Worm (Caenorhabditis elegans): ENCODE results near the gene pho-14.

- TF ChIP-seq pag-3 (tag; optimal IDR thresholded peaks at IDR 0.05; ENCODE audit: borderline replicate concordance) (no peak), tbx-7 (tag; optimal IDR thresholded peaks at IDR 0.05) (no peak), ceh-48 (tag; optimal IDR thresholded peaks at IDR 0.05) (no peak), lin-11 (tag; optimal IDR thresholded peaks at IDR 0.05) (no peak), nfya-1 (tag; optimal IDR thresholded peaks at IDR 0.05) (no peak), ttx-3 (tag; optimal IDR thresholded peaks at IDR 0.05) (no peak), ama-1 (optimal IDR thresholded peaks at IDR 0.05) (no peak), pqm-1 (tag; optimal IDR thresholded peaks at IDR 0.05) (no peak)
Measured at ce11 chrII:1116521-1116920, 15.9 kb upstream of the pho-14 start.
